Worm (Caenorhabditis elegans) whole organism, L4 larva: ENCODE data around the gene T20D3.6.

Experiments
- D1046.2 ChIP-seq: fragments of 200-800 bp; sonication (Bioruptor generic); IDR thresholded peaks from 2 replicates; pipeline ENCODE4 v1.3.6; 2022; ENCODE audit warnings: missing genetic modification characterization, missing compliant biosample characterization
- F37D6.2 ChIP-seq: sonication (generic microtip); optimal IDR thresholded peaks from 2 replicates; lab custom pipeline; 2016; ENCODE audit warnings: mild to moderate bottlenecking, missing genetic modification characterization, missing compliant biosample characterization
- T20F7.1 ChIP-seq: fragments of 200-800 bp; sonication (Bioruptor generic); optimal IDR thresholded peaks from 2 replicates; lab custom pipeline; 2018; ENCODE audit warnings: mild to moderate bottlenecking, missing genetic modification characterization, missing compliant biosample characterization
- T26A8.4 ChIP-seq: fragments of 200-800 bp; sonication (Bioruptor generic); IDR thresholded peaks from 2 replicates; pipeline ENCODE4 v1.3.6; 2022; ENCODE audit warnings: missing genetic modification characterization, missing compliant biosample characterization
- Y105C5A.15 ChIP-seq: fragments of 200-800 bp; sonication (Bioruptor generic); IDR thresholded peaks from 2 replicates; pipeline ENCODE4 v1.3.6; 2022; ENCODE audit warnings: missing genetic modification characterization, missing compliant biosample characterization
- Y48G9A.11 ChIP-seq: fragments of 200-800 bp; sonication (Bioruptor generic); IDR thresholded peaks from 2 replicates; pipeline ENCODE4 v1.3.6; 2022; ENCODE audit warnings: missing genetic modification reagents, missing genetic modification characterization, missing compliant biosample characterization
- Y5F2A.4 ChIP-seq: fragments of 200-800 bp; sonication (Bioruptor generic); optimal IDR thresholded peaks from 2 replicates; lab custom pipeline; 2018; ENCODE audit warnings: mild to moderate bottlenecking, missing genetic modification characterization, missing compliant biosample characterization
- ama-1 ChIP-seq: fragments of 150-350 bp; optimal IDR thresholded peaks from 2 replicates; lab custom pipeline; 2014; ENCODE audit warnings: inconsistent platforms, mixed read lengths
- attf-4 ChIP-seq: sonication (generic microtip); optimal IDR thresholded peaks from 3 replicates; lab custom pipeline; 2017; ENCODE audit warnings: missing biosample characterization, missing genetic modification characterization
- ceh-82 ChIP-seq: sonication (generic microtip); optimal IDR thresholded peaks from 2 replicates; lab custom pipeline; 2017; ENCODE audit warnings: missing biosample characterization, missing genetic modification characterization
- ces-1 ChIP-seq: fragments of 150-350 bp; sonication (generic microtip); optimal IDR thresholded peaks from 4 replicates; lab custom pipeline; 2014; ENCODE audit warnings: missing biosample characterization, missing genetic modification reagents, missing genetic modification characterization
- cey-2 ChIP-seq: sonication (generic microtip); optimal IDR thresholded peaks from 3 replicates; lab custom pipeline; 2017; ENCODE audit warnings: missing genetic modification characterization, mild to moderate bottlenecking, missing compliant biosample characterization, antibody characterized with exemption, borderline replicate concordance; ENCODE audit not compliant: insufficient read depth
- daf-19 ChIP-seq: fragments of 200-800 bp; sonication (Bioruptor generic); conservative IDR thresholded peaks from 2 replicates; pipeline ENCODE4 v1.3.6; 2022; ENCODE audit warnings: missing genetic modification characterization, missing compliant biosample characterization
- dmd-8 ChIP-seq: fragments of 200-800 bp; sonication (Bioruptor generic); IDR thresholded peaks from 2 replicates; pipeline ENCODE4 v1.3.6; 2022; ENCODE audit warnings: missing genetic modification characterization, missing compliant biosample characterization
- dpl-1 ChIP-seq: fragments of 150-350 bp; optimal IDR thresholded peaks from 2 replicates; lab custom pipeline; 2014; ENCODE audit warnings: missing biosample characterization, missing genetic modification reagents, missing genetic modification characterization
- dve-1 ChIP-seq: sonication (generic microtip); optimal IDR thresholded peaks from 2 replicates; lab custom pipeline; 2017; ENCODE audit warnings: antibody characterized with exemption, mild to moderate bottlenecking, missing genetic modification characterization, missing compliant biosample characterization; ENCODE audit not compliant: insufficient read depth
- gei-8 ChIP-seq: fragments of 200-800 bp; sonication (Bioruptor generic); optimal IDR thresholded peaks from 2 replicates; lab custom pipeline; 2018; ENCODE audit warnings: mild to moderate bottlenecking, missing genetic modification characterization, missing compliant biosample characterization
- hlh-11 ChIP-seq: fragments of 200-800 bp; sonication (Bioruptor generic); optimal IDR thresholded peaks from 2 replicates; lab custom pipeline; 2018; ENCODE audit warnings: mild to moderate bottlenecking, missing genetic modification characterization, missing compliant biosample characterization
- hlh-30 ChIP-seq: sonication (generic microtip); optimal IDR thresholded peaks from 2 replicates; lab custom pipeline; 2017; ENCODE audit warnings: antibody characterized with exemption, mild to moderate bottlenecking, missing genetic modification characterization, missing compliant biosample characterization; ENCODE audit not compliant: insufficient read depth
- hmg-1.1 ChIP-seq: fragments of 200-800 bp; sonication (Bioruptor generic); IDR thresholded peaks from 2 replicates; pipeline ENCODE4 v1.3.6; 2022; ENCODE audit warnings: missing genetic modification reagents, missing genetic modification characterization, missing compliant biosample characterization
- lin-15B ChIP-seq: fragments of 150-350 bp; sonication (generic microtip); optimal IDR thresholded peaks from 3 replicates; lab custom pipeline; 2014; ENCODE audit warnings: missing biosample characterization, missing genetic modification characterization
- lin-38 ChIP-seq: fragments of 200-800 bp; sonication (Bioruptor generic); IDR thresholded peaks from 2 replicates; pipeline ENCODE4 v1.3.6; 2022; ENCODE audit warnings: missing genetic modification reagents, missing genetic modification characterization, missing compliant biosample characterization
- lsy-2 ChIP-seq, 2 experiments: fragments of 150-350 bp in 1 of 2; sonication (generic microtip) in 1 of 2; optimal IDR thresholded peaks; 2 replicates each; lab custom pipeline; 2014 to 2017; ENCODE audit warnings: missing biosample characterization in 2 of 2, missing genetic modification characterization in 2 of 2
- madf-9 ChIP-seq: fragments of 200-800 bp; sonication (Bioruptor generic); conservative IDR thresholded peaks from 2 replicates; pipeline ENCODE4 v1.3.6; 2022; ENCODE audit warnings: missing genetic modification reagents, missing genetic modification characterization, missing compliant biosample characterization
- mdl-1 ChIP-seq, 2 experiments: fragments of 150-350 bp in 1 of 2; sonication (generic microtip) in 1 of 2; optimal IDR thresholded peaks; 2 replicates each; lab custom pipeline; 2014 to 2017; ENCODE audit warnings: missing biosample characterization in 2 of 2, missing genetic modification characterization in 2 of 2
- mes-2 ChIP-seq: sonication (generic microtip); optimal IDR thresholded peaks from 2 replicates; lab custom pipeline; 2016; ENCODE audit warnings: missing genotype, mild to moderate bottlenecking, missing genetic modification characterization, missing compliant biosample characterization; ENCODE audit not compliant: poor library complexity, severe bottlenecking
- mxl-3 ChIP-seq: fragments of 200-800 bp; sonication (Bioruptor generic); optimal IDR thresholded peaks from 2 replicates; lab custom pipeline; 2018; ENCODE audit warnings: mild to moderate bottlenecking, missing genetic modification characterization, missing compliant biosample characterization
- nhr-10 ChIP-seq: fragments of 150-350 bp; optimal IDR thresholded peaks from 2 replicates; lab custom pipeline; 2014; ENCODE audit warnings: missing biosample characterization, missing genetic modification characterization
- nhr-102 ChIP-seq: sonication (generic microtip); optimal IDR thresholded peaks from 2 replicates; lab custom pipeline; 2016; ENCODE audit warnings: mild to moderate bottlenecking, missing genetic modification characterization, moderate library complexity, missing compliant biosample characterization
- nhr-111 ChIP-seq: fragments of 200-800 bp; sonication (Bioruptor generic); optimal IDR thresholded peaks from 2 replicates; lab custom pipeline; 2018; ENCODE audit warnings: mild to moderate bottlenecking, missing genetic modification characterization, missing compliant biosample characterization
- nhr-28 ChIP-seq: fragments of 150-350 bp; optimal IDR thresholded peaks from 2 replicates; lab custom pipeline; 2014; ENCODE audit warnings: missing biosample characterization, missing genetic modification characterization
- nhr-42 ChIP-seq: fragments of 200-800 bp; sonication (Bioruptor generic); IDR thresholded peaks from 2 replicates; pipeline ENCODE4 v1.3.6; 2022; ENCODE audit warnings: missing genetic modification characterization, missing compliant biosample characterization
- nhr-76 ChIP-seq: fragments of 150-350 bp; optimal IDR thresholded peaks from 2 replicates; lab custom pipeline; 2014; ENCODE audit warnings: missing biosample characterization, missing genetic modification characterization
- nhr-77 ChIP-seq: fragments of 150-350 bp; optimal IDR thresholded peaks from 2 replicates; lab custom pipeline; 2014; ENCODE audit warnings: missing biosample characterization, missing genetic modification characterization
- pha-4 ChIP-seq, 2 experiments: fragments of 150-350 bp in 1 of 2; fragments of 200-800 bp in 1 of 2; sonication (Bioruptor generic) in 1 of 2; IDR thresholded peaks in 1 of 2; optimal IDR thresholded peaks in 1 of 2; 2 replicates each; pipeline versions ENCODE4 v1.3.6 to Lab custom; 2014 to 2022; ENCODE audit warnings: missing genetic modification characterization in 2 of 2, missing genetic modification reagents in 2 of 2, missing biosample characterization in 1 of 2, missing compliant biosample characterization in 1 of 2
- php-3 ChIP-seq: fragments of 200-800 bp; sonication (Bioruptor generic); IDR thresholded peaks from 2 replicates; pipeline ENCODE4 v1.3.6; 2022; ENCODE audit warnings: missing genetic modification reagents, missing genetic modification characterization, missing compliant biosample characterization
- pqm-1 ChIP-seq: sonication (generic microtip); optimal IDR thresholded peaks from 2 replicates; lab custom pipeline; 2017; ENCODE audit warnings: missing biosample characterization, missing genetic modification characterization
- rbr-2 ChIP-seq: sonication (generic microtip); optimal IDR thresholded peaks from 2 replicates; lab custom pipeline; 2016; ENCODE audit warnings: missing genotype, missing genetic modification characterization, missing compliant biosample characterization
- saeg-2 ChIP-seq: fragments of 200-800 bp; sonication (Bioruptor generic); IDR thresholded peaks from 2 replicates; pipeline ENCODE4 v1.3.6; 2022; ENCODE audit warnings: missing genetic modification reagents, missing genetic modification characterization, missing compliant biosample characterization
- skn-1 ChIP-seq: fragments of 150-350 bp; optimal IDR thresholded peaks from 2 replicates; lab custom pipeline; 2014; ENCODE audit warnings: missing biosample characterization, missing genetic modification characterization
- snpc-1.2 ChIP-seq: fragments of 200-800 bp; sonication (Bioruptor generic); IDR thresholded peaks from 2 replicates; pipeline ENCODE4 v1.3.6; 2022; ENCODE audit warnings: missing genetic modification reagents, missing genetic modification characterization, missing compliant biosample characterization
- spr-3 ChIP-seq: fragments of 200-800 bp; sonication (Bioruptor generic); optimal IDR thresholded peaks from 2 replicates; lab custom pipeline; 2018; ENCODE audit warnings: mild to moderate bottlenecking, missing genetic modification characterization, missing compliant biosample characterization
- tag-97 ChIP-seq: fragments of 200-800 bp; sonication (Bioruptor generic); IDR thresholded peaks from 2 replicates; pipeline ENCODE4 v1.3.6; 2022; ENCODE audit warnings: missing genetic modification characterization, missing compliant biosample characterization
- unc-39 ChIP-seq: sonication (generic microtip); optimal IDR thresholded peaks from 2 replicates; lab custom pipeline; 2017; ENCODE audit warnings: missing biosample characterization, missing genetic modification characterization
- zfp-2 ChIP-seq: sonication (generic microtip); optimal IDR thresholded peaks from 2 replicates; lab custom pipeline; 2016; ENCODE audit warnings: mild to moderate bottlenecking, missing genetic modification characterization, missing compliant biosample characterization
- zip-2 ChIP-seq: fragments of 150-350 bp; optimal IDR thresholded peaks from 2 replicates; lab custom pipeline; 2014; ENCODE audit warnings: missing biosample characterization, missing genetic modification characterization

T20D3.6 gene

DNA sequence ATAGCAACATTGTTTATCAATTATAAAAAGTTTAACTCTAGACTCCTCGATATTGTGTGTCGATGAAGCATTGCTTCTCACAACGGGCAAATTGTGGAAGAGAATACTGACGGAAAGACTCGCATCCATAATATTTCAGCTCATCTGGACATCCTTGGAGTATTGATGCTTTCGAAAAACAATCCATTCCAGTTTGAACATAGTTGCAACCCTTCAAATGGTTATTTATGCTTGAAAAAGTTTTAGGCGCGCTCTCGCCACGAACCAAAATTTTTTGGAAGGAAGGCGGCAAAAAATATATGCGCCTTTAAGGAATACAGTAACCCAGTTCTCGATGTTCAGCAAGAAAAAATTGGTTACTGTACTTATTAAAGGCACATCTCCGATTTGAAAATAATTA lies 16.6 kb downstream of the T20D3.6 start (continued):
- TF ChIP-seq zfp-2 (tag; lab: Kevin White, UChicago) = no peak
- no peak for TF ChIP-seq rbr-2 (tag; lab: Kevin White, UChicago)
- TF ChIP-seq ceh-82 (tag; lab: Kevin White, UChicago) = no peak
- peak; percentile 6 for TF ChIP-seq gei-8 (GFP tag; lab: Kevin White, UChicago)
- TF ChIP-seq dve-1 (tag; lab: Kevin White, UChicago) = peak; percentile 0
- TF ChIP-seq hlh-11 (tag; lab: Kevin White, UChicago) = no peak
- TF ChIP-seq lin-38 (GFP tag; lab: Robert Waterston, UW) = 0 out of 2 replicates have a peak, but pooled peaks have one; percentile 26
- TF ChIP-seq nhr-10 (tag; lab: Kevin White, UChicago) = no peak
- no peak for TF ChIP-seq dmd-8 (GFP tag; lab: Robert Waterston, UW)
- 0 out of 2 replicates have a peak, but pooled peaks have one; percentile 12 for TF ChIP-seq nhr-42 (GFP tag; lab: Robert Waterston, UW)
- TF ChIP-seq nhr-111 (GFP tag; lab: Kevin White, UChicago) = no peak
- TF ChIP-seq spr-3 = no peak
- no peak for TF ChIP-seq nhr-76 (tag; lab: Kevin White, UChicago)
- peak; percentile 25 for TF ChIP-seq nhr-102 (tag; lab: Kevin White, UChicago)
- TF ChIP-seq zip-2 (tag; lab: Kevin White, UChicago) = no peak
- no peak for TF ChIP-seq pha-4 (GFP tag; IDR thresholded peaks at IDR 0.05; lab: Robert Waterston, UW)
- no peak for TF ChIP-seq pha-4 (tag; optimal IDR thresholded peaks at IDR 0.05; lab: Kevin White, UChicago)
- TF ChIP-seq T26A8.4 = peak; percentile 54; the same call in 1 of the 2 replicates
- TF ChIP-seq php-3 (GFP tag; lab: Robert Waterston, UW) = 0 out of 2 replicates have a peak, but pooled peaks have one; percentile 7
- TF ChIP-seq attf-4 (tag; lab: Kevin White, UChicago) = no peak
- no peak for TF ChIP-seq saeg-2 (GFP tag; lab: Robert Waterston, UW)
- TF ChIP-seq Y48G9A.11 = no peak
- no peak for TF ChIP-seq nhr-28 (tag; lab: Kevin White, UChicago)

DNA sequence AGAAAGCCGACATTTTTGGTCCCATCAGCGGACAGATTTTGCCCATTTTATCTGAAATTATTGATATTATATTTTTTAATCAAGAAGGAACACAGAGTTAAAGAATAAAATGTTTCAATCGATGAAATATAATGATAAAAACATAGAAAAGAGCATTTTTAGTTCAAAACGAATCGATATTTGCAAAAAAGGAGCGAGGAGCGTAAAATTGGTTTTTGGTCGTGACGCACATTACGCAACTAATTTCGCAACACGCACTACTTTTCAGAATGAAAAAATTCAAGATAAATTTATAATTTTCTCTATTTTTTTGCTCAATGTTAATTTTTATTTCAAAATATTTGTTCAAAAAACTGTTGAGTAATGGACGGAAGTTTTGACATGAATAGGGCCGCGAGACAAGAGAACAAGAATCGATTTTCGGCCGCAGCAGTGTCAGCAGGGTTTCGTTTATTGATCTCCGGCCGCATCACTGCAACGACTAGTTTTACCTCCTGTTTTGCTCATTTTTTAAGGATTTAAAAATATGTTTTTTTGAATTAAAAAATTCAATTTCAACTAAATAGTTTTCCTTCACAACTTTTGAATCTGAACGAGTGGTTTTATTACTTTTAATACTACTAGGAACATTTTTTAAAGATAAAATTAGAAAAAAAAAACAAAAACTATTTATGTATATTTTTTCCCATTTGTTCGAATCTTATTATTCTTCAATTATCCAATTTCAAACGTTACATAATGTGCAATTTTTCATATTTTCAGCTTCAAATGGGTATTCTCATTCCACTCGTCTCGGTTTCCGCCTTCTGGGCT lies 17.9 kb downstream of the T20D3.6 start, which contains the start of the genes F49C12.12 and vha-17:
TSS of gene F49C12.12 (minus strand) at position 51 of the 813 bp plus-strand sequence.
TSS of gene vha-17 (plus strand) at position 763 of the 813 bp plus-strand sequence.
- TF ChIP-seq snpc-1.2 = no peak
- no peak for TF ChIP-seq tag-97 (GFP tag; lab: Robert Waterston, UW)
- TF ChIP-seq mes-2 (tag; lab: Kevin White, UChicago) = no peak
- TF ChIP-seq nhr-111 (GFP tag; lab: Kevin White, UChicago) = no peak
- TF ChIP-seq lin-38 (GFP tag; lab: Robert Waterston, UW) = peak; percentile 26; the same call in 1 of the 2 replicates
- TF ChIP-seq hlh-30 = peak; percentile 66
- TF ChIP-seq gei-8 (GFP tag; lab: Kevin White, UChicago) = no peak
- TF ChIP-seq nhr-102 (tag; lab: Kevin White, UChicago) = no peak
- TF ChIP-seq nhr-42 (GFP tag; lab: Robert Waterston, UW) = no peak
- TF ChIP-seq D1046.2 (GFP tag; lab: Robert Waterston, UW) = no peak
- peak in 1 of 2 experiments; percentile 56 for TF ChIP-seq lsy-2 (tag; optimal IDR thresholded peaks at IDR 0.05; lab: Kevin White, UChicago)
- no peak for TF ChIP-seq hmg-1.1 (GFP tag; lab: Robert Waterston, UW)
- no peak for TF ChIP-seq mdl-1 (tag; optimal IDR thresholded peaks at IDR 0.05; lab: Kevin White, UChicago)
- peak; percentile 74 for TF ChIP-seq nhr-77
- TF ChIP-seq mxl-3 (GFP tag; lab: Kevin White, UChicago) = no peak
- no peak for TF ChIP-seq madf-9 (GFP tag; lab: Robert Waterston, UW)
- peak; percentile 33 for TF ChIP-seq pqm-1 (tag; lab: Kevin White, UChicago)
- no peak for TF ChIP-seq cey-2 (tag; lab: Kevin White, UChicago)
- no peak for TF ChIP-seq Y5F2A.4 (GFP tag; lab: Kevin White, UChicago)
- no peak for TF ChIP-seq daf-19 (GFP tag; lab: Robert Waterston, UW)
- no peak for TF ChIP-seq Y105C5A.15 (GFP tag; lab: Robert Waterston, UW)
- TF ChIP-seq pha-4 (GFP tag; IDR thresholded peaks at IDR 0.05; lab: Robert Waterston, UW) = no peak
- no peak for TF ChIP-seq pha-4 (tag; optimal IDR thresholded peaks at IDR 0.05; lab: Kevin White, UChicago)
- peak; percentile 70 for TF ChIP-seq T20F7.1 (GFP tag; lab: Kevin White, UChicago)
- no peak for TF ChIP-seq skn-1 (tag; lab: Kevin White, UChicago)
- TF ChIP-seq ama-1 (lab: Kevin White, UChicago) = no peak
- peak; percentile 7 for TF ChIP-seq dpl-1 (GFP tag; lab: Kevin White, UChicago)
- no peak for TF ChIP-seq ces-1 (GFP tag; lab: Kevin White, UChicago)
- no peak for TF ChIP-seq F37D6.2 (tag; lab: Kevin White, UChicago)
- TF ChIP-seq lin-15B (tag; lab: Kevin White, UChicago) = no peak
- no peak for TF ChIP-seq unc-39 (tag; lab: Kevin White, UChicago)
